Worm (Caenorhabditis elegans) whole organism, L4 larva: Measurements from ENCODE around the gene F10G2.4.

Experiments used
- F10B5.3 ChIP-seq: sonication (generic microtip); optimal IDR thresholded peaks from 2 replicates; lab custom pipeline; 2016; ENCODE audit warnings: mild to moderate bottlenecking, missing genetic modification characterization, missing compliant biosample characterization
- fos-1 ChIP-seq: fragments of 150-350 bp; optimal IDR thresholded peaks from 2 replicates; lab custom pipeline; 2014; ENCODE audit warnings: missing biosample characterization, missing genetic modification characterization
- hmg-1.1 ChIP-seq: fragments of 200-800 bp; sonication (Bioruptor generic); IDR thresholded peaks from 2 replicates; pipeline ENCODE4 v1.3.6; 2022; ENCODE audit warnings: missing genetic modification reagents, missing genetic modification characterization, missing compliant biosample characterization
- jun-1 ChIP-seq: fragments of 150-350 bp; optimal IDR thresholded peaks from 2 replicates; lab custom pipeline; 2014; ENCODE audit warnings: missing biosample characterization, missing genetic modification reagents, missing genetic modification characterization
- lin-15B ChIP-seq: fragments of 150-350 bp; sonication (generic microtip); optimal IDR thresholded peaks from 3 replicates; lab custom pipeline; 2014; ENCODE audit warnings: missing biosample characterization, missing genetic modification characterization
- nhr-6 ChIP-seq: fragments of 150-350 bp; optimal IDR thresholded peaks from 2 replicates; lab custom pipeline; 2014; ENCODE audit warnings: missing biosample characterization, missing genetic modification characterization
- snpc-1.2 ChIP-seq: fragments of 200-800 bp; sonication (Bioruptor generic); IDR thresholded peaks from 2 replicates; pipeline ENCODE4 v1.3.6; 2022; ENCODE audit warnings: missing genetic modification reagents, missing genetic modification characterization, missing compliant biosample characterization
- unc-62 ChIP-seq, 3 experiments: fragments of 150-350 bp in 1 of 3; sonication (generic microtip); optimal IDR thresholded peaks in 2 of 3; peaks in 1 of 3; 1 replicate in 1 of 3; 2 replicates in 2 of 3; lab custom pipeline; 2014 to 2017; ENCODE audit warnings: missing biosample characterization in 3 of 3, missing genetic modification characterization in 3 of 3, missing genetic modification reagents in 3 of 3, missing genotype in 1 of 3
- zip-2 ChIP-seq: fragments of 150-350 bp; optimal IDR thresholded peaks from 2 replicates; lab custom pipeline; 2014; ENCODE audit warnings: missing biosample characterization, missing genetic modification characterization
- ztf-11 ChIP-seq: fragments of 150-350 bp; optimal IDR thresholded peaks from 2 replicates; lab custom pipeline; 2014; ENCODE audit warnings: missing biosample characterization, missing genetic modification characterization

DNA sequence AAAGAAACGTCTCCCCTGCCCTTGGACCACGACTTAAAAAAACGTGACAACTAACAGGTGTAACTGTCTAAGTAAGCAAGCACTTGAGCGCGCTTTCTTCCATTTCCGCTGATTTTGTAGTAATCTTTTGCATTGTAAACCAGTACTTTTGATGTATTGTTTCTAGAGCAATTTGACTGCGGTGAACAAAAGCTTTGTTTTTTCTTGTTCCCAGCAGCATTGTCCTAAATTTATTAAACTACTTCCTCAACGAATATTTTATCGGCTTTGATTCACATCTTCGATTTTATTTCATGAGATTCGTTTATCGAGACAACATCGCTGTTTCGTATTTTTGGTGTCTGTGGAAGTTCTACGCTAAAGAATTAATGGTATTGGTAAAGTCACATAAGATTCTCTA, 38.3 kb upstream of the F10G2.4 start, which contains the start of gene C13A2.1:
- no peak for TF ChIP-seq F10B5.3 (tag; lab: Kevin White, UChicago)
- TF ChIP-seq zip-2 (tag; lab: Kevin White, UChicago), result no peak
- TF ChIP-seq snpc-1.2 (GFP tag; lab: Robert Waterston, UW), result no peak
- TF ChIP-seq nhr-6 (tag; lab: Kevin White, UChicago), result no peak
- no peak for TF ChIP-seq fos-1 (tag; lab: Kevin White, UChicago)
- no peak for TF ChIP-seq jun-1 (tag; lab: Kevin White, UChicago)
- TF ChIP-seq lin-15B (tag; lab: Kevin White, UChicago), result no peak
- TF ChIP-seq unc-62 (GFP tag; optimal IDR thresholded peaks at IDR 0.05 in 1 of 2; lab: Kevin White, UChicago), result no peak
- TF ChIP-seq unc-62 (tag; optimal IDR thresholded peaks at IDR 0.05; lab: Kevin White, UChicago), result no peak
- TF ChIP-seq ztf-11 (tag; lab: Kevin White, UChicago), result no peak
- no peak for TF ChIP-seq hmg-1.1 (GFP tag; lab: Robert Waterston, UW)
